Worm (Caenorhabditis elegans) whole organism, L2 larva: ENCODE results near the gene srb-11.
A peak's percentile ranks its signal among the peaks of the same experiment; 100 is the strongest.

Experiments used
- C34F6.9 ChIP-seq: fragments of 150-350 bp; optimal IDR thresholded peaks from 2 replicates; lab custom pipeline; 2014; ENCODE audit warnings: missing biosample characterization, missing genetic modification characterization
- F13H6.1 ChIP-seq: sonication (generic microtip); optimal IDR thresholded peaks from 2 replicates; lab custom pipeline; 2016; ENCODE audit warnings: missing genetic modification characterization, missing compliant biosample characterization
- Y55F3AM.14 ChIP-seq: fragments of 200-800 bp; sonication (Bioruptor generic); optimal IDR thresholded peaks from 2 replicates; lab custom pipeline; 2018; ENCODE audit warnings: mild to moderate bottlenecking, missing genetic modification characterization, missing compliant biosample characterization
- alr-1 ChIP-seq: fragments of 150-350 bp; optimal IDR thresholded peaks from 2 replicates; lab custom pipeline; 2014; ENCODE audit warnings: missing biosample characterization, missing genetic modification characterization
- aly-2 ChIP-seq: fragments of 150-350 bp; optimal IDR thresholded peaks from 2 replicates; lab custom pipeline; 2014; ENCODE audit warnings: missing biosample characterization, missing genetic modification characterization
- ama-1 ChIP-seq: fragments of 150-350 bp; optimal IDR thresholded peaks from 2 replicates; lab custom pipeline; 2018; ENCODE audit warnings: inconsistent platforms
- blmp-1 ChIP-seq: sonication (generic microtip); optimal IDR thresholded peaks from 2 replicates; lab custom pipeline; 2017; ENCODE audit warnings: missing genetic modification characterization, mild to moderate bottlenecking, missing compliant biosample characterization, antibody characterized with exemption, moderate library complexity; ENCODE audit not compliant: insufficient read depth
- ceh-16 ChIP-seq: fragments of 150-350 bp; optimal IDR thresholded peaks from 2 replicates; lab custom pipeline; 2014; ENCODE audit warnings: missing biosample characterization, missing genetic modification characterization
- ceh-82 ChIP-seq: fragments of 150-350 bp; optimal IDR thresholded peaks from 2 replicates; lab custom pipeline; 2014; ENCODE audit warnings: missing biosample characterization, missing genetic modification characterization
- crh-2 ChIP-seq: sonication (generic microtip); optimal IDR thresholded peaks from 2 replicates; lab custom pipeline; 2017; ENCODE audit warnings: missing biosample characterization, missing genetic modification characterization
- dmd-4 ChIP-seq: sonication (generic microtip); optimal IDR thresholded peaks from 2 replicates; lab custom pipeline; 2017; ENCODE audit warnings: missing biosample characterization, missing genetic modification characterization
- egl-27 ChIP-seq: sonication (generic microtip); optimal IDR thresholded peaks from 3 replicates; lab custom pipeline; 2017; ENCODE audit warnings: missing biosample characterization, missing genetic modification reagents, missing genetic modification characterization
- elt-1 ChIP-seq: fragments of 150-350 bp; optimal IDR thresholded peaks from 2 replicates; lab custom pipeline; 2014; ENCODE audit warnings: missing biosample characterization, missing genetic modification characterization
- elt-3 ChIP-seq: sonication (generic microtip); optimal IDR thresholded peaks from 2 replicates; lab custom pipeline; 2017; ENCODE audit warnings: missing biosample characterization, missing genetic modification characterization
- fos-1 ChIP-seq: fragments of 150-350 bp; optimal IDR thresholded peaks from 2 replicates; lab custom pipeline; 2014; ENCODE audit warnings: missing biosample characterization, missing genetic modification characterization
- gmeb-1 ChIP-seq: fragments of 150-350 bp; optimal IDR thresholded peaks from 2 replicates; lab custom pipeline; 2014; ENCODE audit warnings: missing biosample characterization, missing genetic modification characterization
- lin-11 ChIP-seq: fragments of 150-350 bp; sonication (generic microtip); optimal IDR thresholded peaks from 2 replicates; lab custom pipeline; 2014; ENCODE audit warnings: missing biosample characterization, missing genetic modification characterization, inconsistent platforms, mixed read lengths
- lsy-2 ChIP-seq, 2 experiments: fragments of 150-350 bp in 1 of 2; sonication (generic microtip) in 1 of 2; optimal IDR thresholded peaks; 2 replicates each; lab custom pipeline; 2014 to 2017; ENCODE audit warnings: missing biosample characterization in 2 of 2, missing genetic modification characterization in 2 of 2
- mdl-1 ChIP-seq, 2 experiments: fragments of 150-350 bp in 1 of 2; sonication (generic microtip) in 1 of 2; optimal IDR thresholded peaks; 2 replicates each; lab custom pipeline; 2017; ENCODE audit warnings: missing biosample characterization in 2 of 2, missing genetic modification characterization in 2 of 2
- nhr-11 ChIP-seq: fragments of 150-350 bp; optimal IDR thresholded peaks from 2 replicates; lab custom pipeline; 2014; ENCODE audit warnings: missing biosample characterization, missing genetic modification characterization
- nhr-12 ChIP-seq: fragments of 150-350 bp; optimal IDR thresholded peaks from 2 replicates; lab custom pipeline; 2014; ENCODE audit warnings: missing biosample characterization, missing genetic modification characterization
- nhr-129 ChIP-seq: fragments of 150-350 bp; optimal IDR thresholded peaks from 2 replicates; lab custom pipeline; 2014; ENCODE audit warnings: missing biosample characterization, missing genetic modification characterization
- nhr-21 ChIP-seq: fragments of 150-350 bp; optimal IDR thresholded peaks from 2 replicates; lab custom pipeline; 2014; ENCODE audit warnings: missing biosample characterization, missing genetic modification characterization
- nhr-6 ChIP-seq: fragments of 150-350 bp; optimal IDR thresholded peaks from 2 replicates; lab custom pipeline; 2014; ENCODE audit warnings: missing biosample characterization, missing genetic modification characterization
- skn-1 ChIP-seq: sonication (generic microtip); optimal IDR thresholded peaks from 2 replicates; lab custom pipeline; 2017; ENCODE audit warnings: missing biosample characterization, missing genetic modification characterization
- sma-9 ChIP-seq, 2 experiments: fragments of 150-350 bp in 1 of 2; sonication (generic microtip) in 1 of 2; optimal IDR thresholded peaks; 2 replicates each; lab custom pipeline; 2014 to 2016; ENCODE audit warnings: missing genetic modification characterization in 2 of 2, mild to moderate bottlenecking in 1 of 2, missing biosample characterization in 1 of 2, missing compliant biosample characterization in 1 of 2, missing genetic modification reagents in 1 of 2, moderate library complexity in 1 of 2
- snpc-4 ChIP-seq: fragments of 150-350 bp; optimal IDR thresholded peaks from 2 replicates; lab custom pipeline; 2014; ENCODE audit warnings: missing biosample characterization, missing genetic modification characterization
- unc-55 ChIP-seq: fragments of 150-350 bp; sonication (generic microtip); optimal IDR thresholded peaks from 3 replicates; lab custom pipeline; 2014; ENCODE audit warnings: missing biosample characterization, missing genetic modification reagents, missing genetic modification characterization
- unc-62 ChIP-seq: fragments of 150-350 bp; optimal IDR thresholded peaks from 2 replicates; lab custom pipeline; 2014; ENCODE audit warnings: missing biosample characterization, missing genetic modification reagents, missing genetic modification characterization
- ztf-1 ChIP-seq: fragments of 200-800 bp; sonication (Bioruptor generic); conservative IDR thresholded peaks from 2 replicates; pipeline ENCODE4 v1.3.6; 2022; ENCODE audit warnings: missing genetic modification characterization, missing compliant biosample characterization
- ztf-11 ChIP-seq: sonication (generic microtip); optimal IDR thresholded peaks from 2 replicates; lab custom pipeline; 2017; ENCODE audit warnings: missing biosample characterization, missing genetic modification characterization
- ztf-4 ChIP-seq: fragments of 150-350 bp; optimal IDR thresholded peaks from 2 replicates; lab custom pipeline; 2014; ENCODE audit warnings: missing biosample characterization, missing genetic modification characterization

The srb-11 gene

ce11 chrIII:6495191-6495723, 2.5 kb upstream of the srb-11 start, which contains the start of gene F23F12.13:
TSS of gene F23F12.13 (plus strand) at chrIII:6495673.
- TF ChIP-seq sma-9 (GFP tag; optimal IDR thresholded peaks at IDR 0.05; lab: Kevin White, UChicago), result peak; percentile 24
- no peak for TF ChIP-seq sma-9 (tag; optimal IDR thresholded peaks at IDR 0.05; lab: Kevin White, UChicago)
- no peak for TF ChIP-seq egl-27
- peak; percentile 61 for TF ChIP-seq fos-1 (tag; lab: Kevin White, UChicago)

- no peak for TF ChIP-seq egl-27
- TF ChIP-seq gmeb-1 (tag; lab: Kevin White, UChicago), result no peak
- TF ChIP-seq sma-9 (GFP tag; optimal IDR thresholded peaks at IDR 0.05; lab: Kevin White, UChicago), result no peak
- no peak for TF ChIP-seq sma-9 (tag; optimal IDR thresholded peaks at IDR 0.05; lab: Kevin White, UChicago)
- no peak for TF ChIP-seq elt-1 (tag; lab: Kevin White, UChicago)
- TF ChIP-seq snpc-4, result no peak
- TF ChIP-seq ceh-16 (tag; lab: Kevin White, UChicago), result no peak
- no peak for TF ChIP-seq alr-1 (tag; lab: Kevin White, UChicago)
- no peak for TF ChIP-seq nhr-6 (tag; lab: Kevin White, UChicago)
- no peak for TF ChIP-seq nhr-21 (tag; lab: Kevin White, UChicago)
- no peak for TF ChIP-seq F13H6.1 (tag; lab: Kevin White, UChicago)
- no peak for TF ChIP-seq dmd-4
- no peak for TF ChIP-seq elt-3 (tag; lab: Kevin White, UChicago)
- TF ChIP-seq mdl-1 (tag; optimal IDR thresholded peaks at IDR 0.05; lab: Kevin White, UChicago), result no peak
- no peak for TF ChIP-seq ztf-11
- TF ChIP-seq lsy-2 (tag; optimal IDR thresholded peaks at IDR 0.05; lab: Kevin White, UChicago), result no peak
- TF ChIP-seq nhr-129 (tag; lab: Kevin White, UChicago), result no peak
- no peak for TF ChIP-seq unc-62 (GFP tag; lab: Kevin White, UChicago)
- no peak for TF ChIP-seq aly-2 (tag; lab: Kevin White, UChicago)
- no peak for TF ChIP-seq fos-1 (tag; lab: Kevin White, UChicago)
Measured at ce11 chrIII:6490989-6491388, 1.7 kb downstream of the srb-11 start.

DNA sequence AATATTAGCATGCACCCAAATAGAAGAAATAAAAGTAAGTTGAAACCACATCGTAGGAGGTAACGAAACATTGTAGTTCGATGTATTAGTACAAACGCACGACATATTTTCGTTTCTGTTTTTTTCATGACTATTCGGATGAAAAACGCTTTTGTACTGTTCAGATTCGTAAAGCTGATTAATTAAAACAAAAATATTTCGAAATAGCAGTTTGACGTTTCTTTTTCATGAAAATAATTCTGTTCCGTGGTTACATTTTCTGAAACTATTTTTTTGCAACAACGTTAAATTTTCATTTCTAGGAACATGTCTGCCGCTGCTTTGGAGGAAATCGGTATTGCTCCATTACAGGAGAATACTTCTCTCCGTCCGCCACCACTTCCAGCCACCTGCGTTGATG, 3.2 kb downstream of the srb-11 start, which contains the start of gene rpt-3:
TSS of gene rpt-3 (plus strand) at position 301 of the 400 bp plus-strand sequence.
- TF ChIP-seq fos-1 (tag; lab: Kevin White, UChicago), result no peak
- TF ChIP-seq egl-27, result no peak
- no peak for TF ChIP-seq Y55F3AM.14 (GFP tag; lab: Kevin White, UChicago)
- TF ChIP-seq ceh-82 (tag; lab: Kevin White, UChicago), result no peak

DNA sequence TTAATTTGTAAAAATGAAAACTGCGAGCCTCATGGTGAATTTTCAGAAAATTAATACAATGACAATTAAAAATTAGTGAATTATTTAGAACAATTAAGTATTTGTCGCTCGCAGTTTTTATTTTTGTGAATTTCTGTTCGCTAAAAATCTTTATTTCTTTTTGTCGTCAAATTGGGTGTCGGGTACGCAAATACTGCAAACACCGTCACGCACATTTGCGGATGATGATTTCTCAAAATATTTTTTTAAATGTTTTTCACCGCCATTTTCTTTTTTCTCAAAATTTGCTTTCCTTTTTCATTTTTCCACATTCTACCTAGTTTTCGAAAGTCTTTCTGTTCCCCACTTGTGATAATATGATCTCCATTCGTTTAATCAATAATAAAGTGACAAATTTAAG, 3.8 kb downstream of the srb-11 start:
- peak; percentile 44 for TF ChIP-seq sma-9 (GFP tag; optimal IDR thresholded peaks at IDR 0.05; lab: Kevin White, UChicago)
- no peak for TF ChIP-seq sma-9 (tag; optimal IDR thresholded peaks at IDR 0.05; lab: Kevin White, UChicago)
- peak; percentile 78 for TF ChIP-seq unc-55 (GFP tag; lab: Kevin White, UChicago)
- peak; percentile 71 for TF ChIP-seq C34F6.9 (tag; lab: Kevin White, UChicago)
- no peak for TF ChIP-seq ceh-82 (tag; lab: Kevin White, UChicago)
- no peak for TF ChIP-seq blmp-1 (tag; lab: Kevin White, UChicago)
- no peak for TF ChIP-seq nhr-12 (tag; lab: Kevin White, UChicago)
- TF ChIP-seq crh-2 (tag; lab: Kevin White, UChicago), result peak; percentile 25
- peak; percentile 71 to 75 for TF ChIP-seq lsy-2 (tag; optimal IDR thresholded peaks at IDR 0.05; lab: Kevin White, UChicago)
- peak; percentile 11 for TF ChIP-seq snpc-4
- TF ChIP-seq skn-1 (tag; lab: Kevin White, UChicago), result peak; percentile 98

ce11 chrIII:6482918-6483317, 9.8 kb downstream of the srb-11 start, which contains the start of gene chtb-2:
TSS of gene chtb-2 (plus strand) at chrIII:6483218.
- no peak for TF ChIP-seq ztf-1 (GFP tag; lab: Robert Waterston, UW)
- no peak for TF ChIP-seq ama-1
- no peak for TF ChIP-seq nhr-11 (tag; lab: Kevin White, UChicago)
- TF ChIP-seq ztf-4 (tag; lab: Kevin White, UChicago), result no peak
- no peak for TF ChIP-seq ceh-82 (tag; lab: Kevin White, UChicago)
- TF ChIP-seq lin-11 (tag; lab: Kevin White, UChicago), result no peak
- TF ChIP-seq unc-55 (GFP tag; lab: Kevin White, UChicago), result no peak
- TF ChIP-seq snpc-4, result no peak
